Fruit fly (Drosophila melanogaster): ENCODE data around the gene SF1.

SF1 gene

dm6 chr3R:17536594-17537158 is 3.5 kb upstream of the SF1 start (continued):
- no peak for TF ChIP-seq fkh (GFP tag; optimal IDR thresholded peaks at IDR 0.05)

dm6 chr3R:17540497-17540822 is 239 bp downstream of the SF1 start:
- TF ChIP-seq Eip78C (GFP tag) = no peak
- TF ChIP-seq dac (GFP tag; optimal IDR thresholded peaks at IDR 0.05) = no peak
- no peak for TF ChIP-seq topi (GFP tag; optimal IDR thresholded peaks at IDR 0.05)
- TF ChIP-seq CG3032 (tag; optimal IDR thresholded peaks at IDR 0.05) = no peak
- TF ChIP-seq eg (GFP tag; IDR thresholded peaks at IDR 0.05) = no peak
- no peak for TF ChIP-seq spab (GFP tag; optimal IDR thresholded peaks at IDR 0.05)
- no peak for TF ChIP-seq achi (GFP tag; optimal IDR thresholded peaks at IDR 0.05)
- no peak for TF ChIP-seq CG31627 (GFP tag; optimal IDR thresholded peaks at IDR 0.05)
- TF ChIP-seq CG6792 (GFP tag; optimal IDR thresholded peaks at IDR 0.05) = no peak
- TF ChIP-seq CG7368 (GFP tag; optimal IDR thresholded peaks at IDR 0.05) = no peak
- TF ChIP-seq Ets21C (GFP tag; optimal IDR thresholded peaks at IDR 0.05) = no peak
- no peak for TF ChIP-seq CG32006 (GFP tag; optimal IDR thresholded peaks at IDR 0.05)
- no peak for TF ChIP-seq CG11762 (GFP tag; optimal IDR thresholded peaks at IDR 0.05; ENCODE audit: insufficient read depth)
- TF ChIP-seq CG8632 (GFP tag; optimal IDR thresholded peaks at IDR 0.05) = no peak
- TF ChIP-seq acj6 (GFP tag; optimal IDR thresholded peaks at IDR 0.05) = no peak
- no peak for TF ChIP-seq CG10631 (GFP tag; optimal IDR thresholded peaks at IDR 0.05)

dm6 chr3R:17544594-17544993 is 4.4 kb downstream of the SF1 start:
- no peak for TF ChIP-seq Ets21C (GFP tag; optimal IDR thresholded peaks at IDR 0.05)
- no peak for TF ChIP-seq CG1621 (tag; optimal IDR thresholded peaks at IDR 0.05)

- TF ChIP-seq Blimp-1 (GFP tag; optimal IDR thresholded peaks at IDR 0.05) (peak; percentile 93), Ets96B (tag; optimal IDR thresholded peaks at IDR 0.05) (no peak), Gug (GFP tag; IDR thresholded peaks at IDR 0.05) (no peak), CG16779 (tag; optimal IDR thresholded peaks at IDR 0.05) (no peak), CG8119 (GFP tag; IDR thresholded peaks at IDR 0.05) (no peak), vri (GFP tag; optimal IDR thresholded peaks at IDR 0.05) (peak; percentile 90), CG11294 (GFP tag; IDR thresholded peaks at IDR 0.05) (no peak), Hr39 (GFP tag; optimal IDR thresholded peaks at IDR 0.05) (no peak), svp (GFP tag) (no peak), CG6276 (GFP tag; optimal IDR thresholded peaks at IDR 0.05) (no peak), Lpt (GFP tag; optimal IDR thresholded peaks at IDR 0.05) (no peak), CG1621 (tag; optimal IDR thresholded peaks at IDR 0.05) (no peak), Sox15 (GFP tag; optimal IDR thresholded peaks at IDR 0.05) (no peak), ss (GFP tag; optimal IDR thresholded peaks at IDR 0.05) (no peak), achi (GFP tag; optimal IDR thresholded peaks at IDR 0.05) (peak; percentile 62), Hr38 (GFP tag; optimal IDR thresholded peaks at IDR 0.05) (no peak), CG32006 (GFP tag; optimal IDR thresholded peaks at IDR 0.05) (no peak), CG4318 (GFP tag; optimal IDR thresholded peaks at IDR 0.05) (no peak), Sox102F (GFP tag; optimal IDR thresholded peaks at IDR 0.05) (no peak), Ets21C (GFP tag; optimal IDR thresholded peaks at IDR 0.05) (no peak), Eip78C (GFP tag) (no peak), topi (GFP tag; optimal IDR thresholded peaks at IDR 0.05) (no peak), CG6854 (GFP tag; optimal IDR thresholded peaks at IDR 0.05) (no peak)
Measured at dm6 chr3R:17546115-17546705, 6.0 kb downstream of the SF1 start, which contains the start of gene Prx3. TSS of gene Prx3 (minus strand) at chr3R:17546531.

dm6 chr3R:17549985-17550384 is 9.8 kb downstream of the SF1 start:
- TF ChIP-seq CG9139 (GFP tag; optimal IDR thresholded peaks at IDR 0.05) (no peak), Eip75B (GFP tag; optimal IDR thresholded peaks at IDR 0.05) (no peak), CG34406 (GFP tag; optimal IDR thresholded peaks at IDR 0.05) (no peak), Hr4 (GFP tag; optimal IDR thresholded peaks at IDR 0.05) (no peak), CG3919 (GFP tag; optimal IDR thresholded peaks at IDR 0.05) (no peak), Hr38 (GFP tag; optimal IDR thresholded peaks at IDR 0.05) (no peak), CG8119 (GFP tag; IDR thresholded peaks at IDR 0.05) (no peak), fkh (GFP tag; optimal IDR thresholded peaks at IDR 0.05) (no peak), svp (GFP tag) (no peak), topi (GFP tag; optimal IDR thresholded peaks at IDR 0.05) (no peak)
